Fruit fly (Drosophila melanogaster) whole organism, wandering third instar larva: Measurements from ENCODE around the gene Gas41.

Experiments used
- Abd-B ChIP-seq: fragments of >200 bp; optimal IDR thresholded peaks from 2 replicates; lab custom pipeline; 2017; ENCODE audit warnings: missing biosample characterization, missing genetic modification characterization
- CG32264 ChIP-seq: fragments of 200-800 bp; sonication (Bioruptor generic); optimal IDR thresholded peaks from 2 replicates; lab custom pipeline; 2016; ENCODE audit warnings: missing biosample characterization, missing genetic modification characterization
- CG9705 ChIP-seq: fragments of 200-800 bp; sonication (Bioruptor generic); optimal IDR thresholded peaks from 2 replicates; lab custom pipeline; 2018; ENCODE audit warnings: missing biosample characterization, mild to moderate bottlenecking, missing genetic modification characterization
- CrebA ChIP-seq: fragments of 200-800 bp; sonication (Bioruptor generic); optimal IDR thresholded peaks from 2 replicates; lab custom pipeline; 2016; ENCODE audit warnings: missing biosample characterization, mild to moderate bottlenecking, missing genetic modification characterization, borderline replicate concordance
- Dfd ChIP-seq: fragments of >200 bp; optimal IDR thresholded peaks from 2 replicates; lab custom pipeline; 2017; ENCODE audit warnings: missing biosample characterization, missing genetic modification characterization
- Dif ChIP-seq: fragments of 200-275, 200-300 bp; sonication (Bioruptor generic); optimal IDR thresholded peaks from 2 replicates; lab custom pipeline; 2018; ENCODE audit warnings: missing biosample characterization, missing genetic modification characterization; ENCODE audit not compliant: partially characterized antibody
- GATAd ChIP-seq: sonication (Bioruptor generic); optimal IDR thresholded peaks from 2 replicates; lab custom pipeline; 2016; ENCODE audit warnings: missing biosample characterization, missing genetic modification characterization
- HLH106 ChIP-seq: fragments of 200-800 bp; optimal IDR thresholded peaks from 3 replicates; lab custom pipeline; 2019; ENCODE audit warnings: missing biosample characterization, mild to moderate bottlenecking, missing genetic modification characterization, moderate library complexity
- Hnf4 ChIP-seq: fragments of 200-800 bp; sonication (Bioruptor generic); optimal IDR thresholded peaks from 2 replicates; lab custom pipeline; 2016; ENCODE audit warnings: missing biosample characterization, mild to moderate bottlenecking, missing genetic modification characterization
- Hr78 ChIP-seq: fragments of >200 bp; optimal IDR thresholded peaks from 2 replicates; lab custom pipeline; 2017; ENCODE audit warnings: missing biosample characterization, missing genetic modification characterization
- Hr83 ChIP-seq: fragments of 200-300 bp; sonication (Bioruptor generic); optimal IDR thresholded peaks from 2 replicates; lab custom pipeline; 2016; ENCODE audit warnings: missing biosample characterization, mild to moderate bottlenecking, missing genetic modification characterization, moderate library complexity; ENCODE audit not compliant: poor library complexity, severe bottlenecking
- Jra ChIP-seq: sonication (Bioruptor generic); optimal IDR thresholded peaks from 2 replicates; lab custom pipeline; 2016; ENCODE audit warnings: missing biosample characterization, missing genetic modification characterization
- Mio ChIP-seq: sonication (Bioruptor generic); optimal IDR thresholded peaks from 2 replicates; lab custom pipeline; 2016; ENCODE audit warnings: missing biosample characterization, missing genetic modification characterization
- Myc ChIP-seq: fragments of >200 bp; optimal IDR thresholded peaks from 2 replicates; lab custom pipeline; 2017
- N ChIP-seq: fragments of >200 bp; optimal IDR thresholded peaks from 2 replicates; lab custom pipeline; 2018; ENCODE audit warnings: missing biosample characterization, missing external identifiers, missing genetic modification characterization
- OdsH ChIP-seq: fragments of 200-800 bp; sonication (Bioruptor generic); optimal IDR thresholded peaks from 2 replicates; lab custom pipeline; 2016; ENCODE audit warnings: missing biosample characterization, mild to moderate bottlenecking, missing genetic modification characterization
- Rel ChIP-seq, 2 experiments: fragments of 200-800 bp; sonication (Bioruptor generic) in 1 of 2; optimal IDR thresholded peaks; 2 replicates in 1 of 2; 3 replicates in 1 of 2; lab custom pipeline; 2016 to 2019; ENCODE audit warnings: mild to moderate bottlenecking in 2 of 2, missing biosample characterization in 2 of 2, missing genetic modification characterization in 2 of 2, moderate library complexity in 1 of 2
- Sp1 ChIP-seq: fragments of 200-800 bp; sonication (Bioruptor generic); optimal IDR thresholded peaks from 3 replicates; lab custom pipeline; 2019; ENCODE audit warnings: missing biosample characterization, mild to moderate bottlenecking, missing genetic modification characterization, moderate library complexity
- Vsx2 ChIP-seq: fragments of 200-300, 225-300 bp; sonication (Bioruptor generic); optimal IDR thresholded peaks from 2 replicates; lab custom pipeline; 2018; ENCODE audit warnings: missing biosample characterization, missing genetic modification characterization; ENCODE audit not compliant: partially characterized antibody
- br ChIP-seq: fragments of 200-800 bp; sonication (Bioruptor generic); optimal IDR thresholded peaks from 2 replicates; lab custom pipeline; 2016; ENCODE audit warnings: missing biosample characterization, missing genetic modification characterization
- brk ChIP-seq: fragments of 200-800 bp; sonication (Bioruptor generic); optimal IDR thresholded peaks from 2 replicates; lab custom pipeline; 2016; ENCODE audit warnings: missing biosample characterization, mild to moderate bottlenecking, missing genetic modification characterization
- dl ChIP-seq, 2 experiments: fragments of 175-275, 200-275 bp in 1 of 2; fragments of 200-275 bp in 1 of 2; sonication (Bioruptor generic); optimal IDR thresholded peaks; lab custom pipeline; 2018; ENCODE audit warnings: mild to moderate bottlenecking in 2 of 2, missing biosample characterization in 2 of 2, missing genetic modification characterization in 2 of 2, moderate library complexity in 2 of 2; ENCODE audit not compliant: partially characterized antibody in 2 of 2, insufficient read depth in 1 of 2
- dmrt93B ChIP-seq: fragments of 200-800 bp; sonication (Bioruptor generic); optimal IDR thresholded peaks from 2 replicates; lab custom pipeline; 2018; ENCODE audit warnings: missing biosample characterization, mild to moderate bottlenecking, missing genetic modification characterization
- dsf ChIP-seq: sonication (Bioruptor generic); optimal IDR thresholded peaks from 2 replicates; lab custom pipeline; 2016; ENCODE audit warnings: missing biosample characterization, missing genetic modification characterization, borderline replicate concordance
- ey ChIP-seq: fragments of 200-800 bp; sonication (Bioruptor generic); optimal IDR thresholded peaks from 2 replicates; lab custom pipeline; 2016; ENCODE audit warnings: missing biosample characterization, missing genetic modification characterization
- foxo ChIP-seq, 2 experiments: fragments of 200-800 bp; sonication (Bioruptor generic); optimal IDR thresholded peaks; 2 replicates in 1 of 2; 3 replicates in 1 of 2; lab custom pipeline; 2016 to 2017; ENCODE audit warnings: missing biosample characterization in 2 of 2, missing genetic modification characterization in 2 of 2
- fru ChIP-seq: fragments of 200-800 bp; sonication (Bioruptor generic); optimal IDR thresholded peaks from 3 replicates; lab custom pipeline; 2016; ENCODE audit warnings: missing biosample characterization, mild to moderate bottlenecking, missing genetic modification characterization
- h ChIP-seq: fragments of 200-800 bp; sonication (Bioruptor generic); optimal IDR thresholded peaks from 3 replicates; lab custom pipeline; 2016; ENCODE audit warnings: missing biosample characterization, mild to moderate bottlenecking, missing genetic modification characterization
- jim ChIP-seq: fragments of 175-275, 200-325 bp; sonication (Bioruptor generic); optimal IDR thresholded peaks from 2 replicates; lab custom pipeline; 2016; ENCODE audit warnings: missing biosample characterization, mild to moderate bottlenecking, missing genetic modification characterization
- lola ChIP-seq: fragments of >200 bp; optimal IDR thresholded peaks from 2 replicates; lab custom pipeline; 2017; ENCODE audit warnings: missing biosample characterization, missing genetic modification characterization
- pan ChIP-seq: fragments of >200 bp; optimal IDR thresholded peaks from 2 replicates; lab custom pipeline; 2017
- psq ChIP-seq: fragments of 200-800 bp; sonication (Bioruptor generic); optimal IDR thresholded peaks from 3 replicates; lab custom pipeline; 2017; ENCODE audit warnings: missing biosample characterization, mild to moderate bottlenecking, missing genetic modification characterization, moderate library complexity
- rgr ChIP-seq: fragments of 200-800 bp; sonication (Bioruptor generic); optimal IDR thresholded peaks from 3 replicates; lab custom pipeline; 2016; ENCODE audit warnings: missing biosample characterization, mild to moderate bottlenecking, missing genetic modification characterization
- sage ChIP-seq: fragments of 200-800 bp; sonication (Bioruptor generic); optimal IDR thresholded peaks from 2 replicates; lab custom pipeline; 2016; ENCODE audit warnings: missing biosample characterization, mild to moderate bottlenecking, missing genetic modification characterization
- sv ChIP-seq: fragments of 200-800 bp; sonication (Bioruptor generic); optimal IDR thresholded peaks from 3 replicates; lab custom pipeline; 2016; ENCODE audit warnings: missing biosample characterization, missing genetic modification characterization
- tai ChIP-seq: sonication (Bioruptor generic); optimal IDR thresholded peaks from 2 replicates; lab custom pipeline; 2016; ENCODE audit warnings: missing biosample characterization, missing genetic modification characterization
- usp ChIP-seq: fragments of >200 bp; optimal IDR thresholded peaks from 2 replicates; lab custom pipeline; 2017; ENCODE audit warnings: missing biosample characterization, missing genetic modification characterization
- woc ChIP-seq: sonication (Bioruptor generic); optimal IDR thresholded peaks from 2 replicates; lab custom pipeline; 2016; ENCODE audit warnings: missing biosample characterization, mild to moderate bottlenecking, missing genetic modification characterization

Gene Gas41

DNA sequence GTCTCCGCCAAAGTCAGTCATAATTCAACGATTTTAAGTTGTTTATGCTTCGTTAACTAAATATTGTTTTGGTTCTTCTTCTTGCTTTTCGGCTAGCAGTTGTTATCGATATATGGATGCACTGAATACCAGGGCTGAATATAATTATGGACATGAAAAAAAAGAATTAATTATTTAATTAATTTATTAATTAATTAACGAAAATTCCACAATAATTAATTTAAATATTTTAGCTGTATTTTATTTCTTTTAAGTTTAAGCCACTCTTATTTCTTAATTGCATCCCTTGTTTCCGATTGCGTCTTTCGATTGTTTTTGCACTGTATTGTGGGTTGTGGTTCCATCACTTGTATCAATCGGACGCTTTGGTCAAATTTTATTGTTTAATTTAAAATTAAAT, at the start of gene Gas41, which contains the start of gene SA1:
Gene Gas41 (minus strand): TSS at position 112 of the 400 bp plus-strand sequence.
Gene SA1 (plus strand): TSS at position 326 of the 400 bp plus-strand sequence.
- TF ChIP-seq Hnf4 (GFP tag; lab: Kevin White, UChicago) (no peak), fru (no peak), CrebA (GFP tag; lab: Kevin White, UChicago) (no peak), sage (GFP tag; lab: Kevin White, UChicago) (no peak), Dfd (GFP tag; lab: Kevin White, UChicago) (no peak), Rel (GFP tag; optimal IDR thresholded peaks at IDR 0.05; lab: Kevin White, UChicago) (no peak), Rel (tag; optimal IDR thresholded peaks at IDR 0.05; lab: Kevin White, UChicago) (no peak), dl (GFP tag; optimal IDR thresholded peaks at IDR 0.05; lab: Kevin White, UChicago; ENCODE audit: insufficient read depth in 1 of 2, partially characterized antibody in 2 of 2) (no peak), Mio (no peak), rgr (GFP tag; lab: Kevin White, UChicago) (no peak), lola (GFP tag; lab: Kevin White, UChicago) (no peak), OdsH (GFP tag; lab: Kevin White, UChicago) (peak; percentile 88), brk (GFP tag; lab: Kevin White, UChicago) (no peak), sv (peak; percentile 44), psq (peak; percentile 44), HLH106 (tag; lab: Kevin White, UChicago) (peak; percentile 91), CG32264 (GFP tag; lab: Kevin White, UChicago) (no peak), Hr83 (no peak), jim (GFP tag; lab: Kevin White, UChicago) (no peak), GATAd (no peak), Hr78 (GFP tag; lab: Kevin White, UChicago) (no peak), Dif (no peak), CG9705 (GFP tag; lab: Kevin White, UChicago) (peak; percentile 64), tai (GFP tag; lab: Kevin White, UChicago) (no peak), ey (GFP tag; lab: Kevin White, UChicago) (peak; percentile 76), h (no peak), Vsx2 (GFP tag; lab: Kevin White, UChicago) (no peak), pan (lab: Kevin White, UChicago) (no peak), Abd-B (GFP tag; lab: Kevin White, UChicago) (no peak), woc (GFP tag; lab: Kevin White, UChicago) (no peak), N (no peak), Jra (GFP tag; lab: Kevin White, UChicago) (no peak), br (GFP tag; lab: Kevin White, UChicago) (peak; percentile 62), dsf (GFP tag; lab: Kevin White, UChicago) (peak; percentile 78), Myc (no peak), usp (GFP tag; lab: Kevin White, UChicago) (no peak), Sp1 (GFP tag; lab: Kevin White, UChicago) (peak; percentile 90), dmrt93B (GFP tag; lab: Kevin White, UChicago) (no peak)

- no peak for TF ChIP-seq CG9705 (GFP tag; lab: Kevin White, UChicago)
- no peak for TF ChIP-seq sage (GFP tag; lab: Kevin White, UChicago)
- TF ChIP-seq Sp1 (GFP tag; lab: Kevin White, UChicago), result no peak
- TF ChIP-seq Rel (GFP tag; optimal IDR thresholded peaks at IDR 0.05; lab: Kevin White, UChicago), result no peak
- TF ChIP-seq Rel (tag; optimal IDR thresholded peaks at IDR 0.05; lab: Kevin White, UChicago), result no peak
- no peak for TF ChIP-seq Hr78 (GFP tag; lab: Kevin White, UChicago)
- TF ChIP-seq Abd-B (GFP tag; lab: Kevin White, UChicago), result no peak
- no peak for TF ChIP-seq pan (lab: Kevin White, UChicago)
- TF ChIP-seq usp (GFP tag; lab: Kevin White, UChicago), result no peak
- no peak for TF ChIP-seq brk (GFP tag; lab: Kevin White, UChicago)
- TF ChIP-seq, all 38 proteins: peak for 0
Measured at dm6 chr2L:6998736-6999135, 48.7 kb upstream of the Gas41 start.

dm6 chr2L:6991085-6991484, 41.1 kb upstream of the Gas41 start:
- no peak for TF ChIP-seq psq
- no peak for TF ChIP-seq Rel (GFP tag; optimal IDR thresholded peaks at IDR 0.05; lab: Kevin White, UChicago)
- TF ChIP-seq Rel (tag; optimal IDR thresholded peaks at IDR 0.05; lab: Kevin White, UChicago), result no peak
- peak in 1 of 2 experiments; percentile 24 for TF ChIP-seq foxo (GFP tag; optimal IDR thresholded peaks at IDR 0.05; lab: Kevin White, UChicago)
- no peak for TF ChIP-seq Myc
- no peak for TF ChIP-seq CrebA (GFP tag; lab: Kevin White, UChicago)
- no peak for TF ChIP-seq usp (GFP tag; lab: Kevin White, UChicago)
- no peak for TF ChIP-seq Hr78 (GFP tag; lab: Kevin White, UChicago)
- TF ChIP-seq CG9705 (GFP tag; lab: Kevin White, UChicago), result no peak
- peak; percentile 20 for TF ChIP-seq h
- TF ChIP-seq pan (lab: Kevin White, UChicago), result no peak
- TF ChIP-seq dmrt93B (GFP tag; lab: Kevin White, UChicago), result no peak
- TF ChIP-seq Vsx2 (GFP tag; lab: Kevin White, UChicago), result no peak
- TF ChIP-seq ey (GFP tag; lab: Kevin White, UChicago), result no peak
- no peak for TF ChIP-seq lola (GFP tag; lab: Kevin White, UChicago)
- no peak for TF ChIP-seq CG32264 (GFP tag; lab: Kevin White, UChicago)
- TF ChIP-seq rgr (GFP tag; lab: Kevin White, UChicago), result peak; percentile 3
- no peak for TF ChIP-seq Sp1 (GFP tag; lab: Kevin White, UChicago)
- TF ChIP-seq Dfd (GFP tag; lab: Kevin White, UChicago), result no peak
- TF ChIP-seq Hnf4 (GFP tag; lab: Kevin White, UChicago), result no peak
- peak; percentile 45 for TF ChIP-seq fru
- TF ChIP-seq, all 38 proteins: peak for 4
